Worm (Caenorhabditis elegans) whole organism, L1 larva: ENCODE results near the gene F35H12.6.

Source experiments
- C04F5.9 ChIP-seq: sonication (generic microtip); optimal IDR thresholded peaks from 2 replicates; lab custom pipeline; 2016; ENCODE audit warnings: missing genetic modification characterization, missing compliant biosample characterization
- C16A3.4 ChIP-seq: fragments of 150-350 bp; optimal IDR thresholded peaks from 2 replicates; lab custom pipeline; 2014; ENCODE audit warnings: missing biosample characterization, missing genetic modification characterization
- Y116A8C.19 ChIP-seq: sonication (generic microtip); optimal IDR thresholded peaks from 2 replicates; lab custom pipeline; 2016; ENCODE audit warnings: missing compliant biosample characterization, missing genetic modification characterization, borderline replicate concordance
- aha-1 ChIP-seq: fragments of 150-350 bp; optimal IDR thresholded peaks from 2 replicates; lab custom pipeline; 2014; ENCODE audit warnings: missing biosample characterization, missing genetic modification characterization
- ama-1 ChIP-seq: fragments of 150-350 bp; optimal IDR thresholded peaks from 2 replicates; lab custom pipeline; 2014
- ceh-63 ChIP-seq: fragments of 200-800 bp; sonication (Bioruptor generic); optimal IDR thresholded peaks from 2 replicates; lab custom pipeline; 2018; ENCODE audit warnings: mild to moderate bottlenecking, missing genetic modification characterization, missing compliant biosample characterization
- ceh-8 ChIP-seq: fragments of 200-800 bp; sonication (Bioruptor generic); optimal IDR thresholded peaks from 2 replicates; lab custom pipeline; 2018; ENCODE audit warnings: mild to moderate bottlenecking, missing genetic modification characterization, moderate library complexity, missing compliant biosample characterization
- ceh-82 ChIP-seq, 3 experiments: fragments of 150-350 bp in 1 of 3; sonication (generic microtip) in 2 of 3; optimal IDR thresholded peaks; 2 replicates each; lab custom pipeline; 2014 to 2017; ENCODE audit warnings: missing biosample characterization in 3 of 3, missing genetic modification characterization in 3 of 3
- ceh-88 ChIP-seq: fragments of 200-800 bp; sonication (Bioruptor generic); IDR thresholded peaks from 2 replicates; pipeline ENCODE4 v1.3.6; 2022; ENCODE audit warnings: missing genetic modification characterization, missing compliant biosample characterization
- ceh-90 ChIP-seq: sonication (generic microtip); optimal IDR thresholded peaks from 2 replicates; lab custom pipeline; 2016; ENCODE audit warnings: missing genetic modification characterization, missing compliant biosample characterization
- ces-1 ChIP-seq: fragments of 150-350 bp; optimal IDR thresholded peaks from 2 replicates; lab custom pipeline; 2014; ENCODE audit warnings: missing biosample characterization, missing genetic modification reagents, missing genetic modification characterization
- dsc-1 ChIP-seq: sonication (generic microtip); optimal IDR thresholded peaks from 2 replicates; lab custom pipeline; 2016; ENCODE audit warnings: mild to moderate bottlenecking, missing genetic modification characterization, missing compliant biosample characterization
- efl-1 ChIP-seq, 4 experiments: fragments of 150-350 bp; optimal IDR thresholded peaks in 3 of 4; peaks in 1 of 4; 1 replicate in 1 of 4; 2 replicates in 3 of 4; lab custom pipeline; 2014; ENCODE audit warnings: missing biosample characterization in 2 of 4, missing genetic modification characterization in 2 of 4, missing genetic modification reagents in 2 of 4
- efl-3 ChIP-seq: fragments of 200-800 bp; sonication (Bioruptor generic); optimal IDR thresholded peaks from 2 replicates; lab custom pipeline; 2018; ENCODE audit warnings: mild to moderate bottlenecking, missing genetic modification characterization, missing compliant biosample characterization
- egl-27 ChIP-seq, 2 experiments: fragments of 150-350 bp in 1 of 2; sonication (generic microtip); optimal IDR thresholded peaks; 3 replicates each; lab custom pipeline; 2017 to 2018; ENCODE audit warnings: missing biosample characterization in 2 of 2, missing genetic modification characterization in 2 of 2, missing genetic modification reagents in 2 of 2
- elt-2 ChIP-seq: sonication (generic microtip); optimal IDR thresholded peaks from 2 replicates; lab custom pipeline; 2016; ENCODE audit warnings: missing genetic modification characterization, mild to moderate bottlenecking, inconsistent platforms, missing compliant biosample characterization, missing genetic modification reagents
- elt-3 ChIP-seq, 6 experiments: fragments of 150-350 bp in 1 of 6; sonication (generic microtip); optimal IDR thresholded peaks; 2 replicates each; lab custom pipeline; 2017 to 2018; ENCODE audit warnings: missing biosample characterization in 6 of 6, missing genetic modification characterization in 6 of 6, inconsistent platforms in 1 of 6
- ets-5 ChIP-seq: fragments of 200-800 bp; sonication (Bioruptor generic); IDR thresholded peaks from 2 replicates; pipeline ENCODE4 v1.3.6; 2022; ENCODE audit warnings: missing genetic modification characterization, missing compliant biosample characterization
- fkh-10 ChIP-seq: sonication (generic microtip); optimal IDR thresholded peaks from 2 replicates; lab custom pipeline; 2017; ENCODE audit warnings: missing biosample characterization, missing genetic modification reagents, missing genetic modification characterization
- fkh-4 ChIP-seq: sonication (generic microtip); optimal IDR thresholded peaks from 2 replicates; lab custom pipeline; 2016; ENCODE audit warnings: missing compliant biosample characterization, missing genetic modification characterization, borderline replicate concordance
- fkh-8 ChIP-seq: sonication (generic microtip); optimal IDR thresholded peaks from 2 replicates; lab custom pipeline; 2016; ENCODE audit warnings: mild to moderate bottlenecking, missing genetic modification characterization, missing compliant biosample characterization
- grh-1 ChIP-seq: fragments of 200-800 bp; sonication (Bioruptor generic); IDR thresholded peaks from 2 replicates; pipeline ENCODE4 v1.3.6; 2022; ENCODE audit warnings: missing genetic modification reagents, missing genetic modification characterization, missing compliant biosample characterization
- hlh-17 ChIP-seq: fragments of 200-800 bp; sonication (Bioruptor generic); optimal IDR thresholded peaks from 2 replicates; lab custom pipeline; 2018; ENCODE audit warnings: missing genetic modification characterization, mild to moderate bottlenecking, missing compliant biosample characterization, moderate library complexity, borderline replicate concordance
- irx-1 ChIP-seq: sonication (generic microtip); optimal IDR thresholded peaks from 2 replicates; lab custom pipeline; 2016; ENCODE audit warnings: missing genetic modification characterization, missing compliant biosample characterization
- isw-1 ChIP-seq: fragments of 200-800 bp; sonication (Bioruptor generic); IDR thresholded peaks from 2 replicates; pipeline ENCODE4 v1.3.6; 2022; ENCODE audit warnings: missing genetic modification characterization, missing compliant biosample characterization
- lin-14 ChIP-seq: fragments of 200-800 bp; sonication (Bioruptor generic); optimal IDR thresholded peaks from 2 replicates; lab custom pipeline; 2018; ENCODE audit warnings: mild to moderate bottlenecking, missing genetic modification characterization, moderate library complexity, missing compliant biosample characterization
- lin-15B ChIP-seq: fragments of 150-350 bp; sonication (generic microtip); optimal IDR thresholded peaks from 3 replicates; lab custom pipeline; 2014; ENCODE audit warnings: missing biosample characterization, missing genetic modification characterization
- lin-35 ChIP-seq, 2 experiments: fragments of 150-350 bp; optimal IDR thresholded peaks; 2 replicates each; lab custom pipeline; 2014; ENCODE audit warnings: missing biosample characterization in 2 of 2, missing genetic modification characterization in 2 of 2, missing genetic modification reagents in 2 of 2
- lin-39 ChIP-seq: fragments of 150-350 bp; optimal IDR thresholded peaks from 2 replicates; lab custom pipeline; 2014; ENCODE audit warnings: missing biosample characterization, missing genetic modification reagents, missing genetic modification characterization
- lir-3 ChIP-seq: sonication (generic microtip); optimal IDR thresholded peaks from 2 replicates; lab custom pipeline; 2016; ENCODE audit warnings: mild to moderate bottlenecking, missing genetic modification characterization, moderate library complexity, missing compliant biosample characterization; ENCODE audit not compliant: poor library complexity
- lsy-2 ChIP-seq, 2 experiments: fragments of 150-350 bp; optimal IDR thresholded peaks; 2 replicates each; lab custom pipeline; 2014; ENCODE audit warnings: missing biosample characterization in 2 of 2, missing genetic modification characterization in 2 of 2
- mep-1 ChIP-seq: fragments of 150-350 bp; optimal IDR thresholded peaks from 2 replicates; lab custom pipeline; 2014; ENCODE audit warnings: missing biosample characterization, missing genetic modification characterization
- nhr-12 ChIP-seq: sonication (generic microtip); optimal IDR thresholded peaks from 2 replicates; lab custom pipeline; 2017; ENCODE audit warnings: missing biosample characterization, missing genetic modification characterization
- nhr-237 ChIP-seq: fragments of 150-350 bp; optimal IDR thresholded peaks from 2 replicates; lab custom pipeline; 2014; ENCODE audit warnings: missing biosample characterization, missing genetic modification characterization
- nhr-28 ChIP-seq: fragments of 150-350 bp; optimal IDR thresholded peaks from 2 replicates; lab custom pipeline; 2014; ENCODE audit warnings: missing biosample characterization, missing genetic modification characterization
- nhr-71 ChIP-seq: sonication (generic microtip); optimal IDR thresholded peaks from 2 replicates; lab custom pipeline; 2016; ENCODE audit warnings: mild to moderate bottlenecking, missing genetic modification characterization, moderate library complexity, missing compliant biosample characterization
- nhr-77 ChIP-seq: fragments of 150-350 bp; optimal IDR thresholded peaks from 2 replicates; lab custom pipeline; 2014; ENCODE audit warnings: missing biosample characterization, missing genetic modification characterization
- pag-3 ChIP-seq: sonication (generic microtip); optimal IDR thresholded peaks from 2 replicates; lab custom pipeline; 2017; ENCODE audit warnings: missing genetic modification characterization, mild to moderate bottlenecking, missing compliant biosample characterization, antibody characterized with exemption, borderline replicate concordance; ENCODE audit not compliant: insufficient read depth
- pax-3 ChIP-seq: fragments of 200-800 bp; sonication (Bioruptor generic); optimal IDR thresholded peaks from 2 replicates; lab custom pipeline; 2018; ENCODE audit warnings: mild to moderate bottlenecking, missing genetic modification characterization, moderate library complexity, missing compliant biosample characterization
- rnt-1 ChIP-seq: sonication (generic microtip); optimal IDR thresholded peaks from 2 replicates; lab custom pipeline; 2016; ENCODE audit warnings: mild to moderate bottlenecking, missing genetic modification characterization, moderate library complexity, missing compliant biosample characterization
- snpc-4 ChIP-seq: fragments of 150-350 bp; optimal IDR thresholded peaks from 2 replicates; lab custom pipeline; 2014; ENCODE audit warnings: missing biosample characterization, missing genetic modification characterization
- snu-23 ChIP-seq: sonication (generic microtip); optimal IDR thresholded peaks from 2 replicates; lab custom pipeline; 2016; ENCODE audit warnings: missing genetic modification characterization, missing compliant biosample characterization
- sup-37 ChIP-seq: fragments of 200-800 bp; sonication (Bioruptor generic); optimal IDR thresholded peaks from 2 replicates; lab custom pipeline; 2018; ENCODE audit warnings: mild to moderate bottlenecking, missing genetic modification characterization, missing compliant biosample characterization
- swsn-7 ChIP-seq: sonication (generic microtip); optimal IDR thresholded peaks from 2 replicates; lab custom pipeline; 2016; ENCODE audit warnings: missing genetic modification characterization, missing compliant biosample characterization
- unc-130 ChIP-seq: fragments of 150-350 bp; optimal IDR thresholded peaks from 2 replicates; lab custom pipeline; 2017; ENCODE audit warnings: missing biosample characterization, missing genetic modification characterization, inconsistent platforms
- unc-30 ChIP-seq: sonication (generic microtip); optimal IDR thresholded peaks from 2 replicates; lab custom pipeline; 2017; ENCODE audit warnings: missing biosample characterization, missing genetic modification characterization
- unc-62 ChIP-seq: fragments of 150-350 bp; optimal IDR thresholded peaks from 2 replicates; lab custom pipeline; 2014; ENCODE audit warnings: missing biosample characterization, missing genetic modification reagents, missing genetic modification characterization
- unc-86 ChIP-seq: sonication (generic microtip); optimal IDR thresholded peaks from 2 replicates; lab custom pipeline; 2016; ENCODE audit warnings: missing genetic modification characterization, missing compliant biosample characterization
- unc-98 ChIP-seq: fragments of 200-800 bp; sonication (Bioruptor generic); IDR thresholded peaks from 2 replicates; pipeline ENCODE4 v1.3.6; 2022; ENCODE audit warnings: missing genetic modification characterization, missing compliant biosample characterization
- vab-15 ChIP-seq: sonication (generic microtip); optimal IDR thresholded peaks from 2 replicates; lab custom pipeline; 2017; ENCODE audit warnings: missing genotype, mild to moderate bottlenecking, missing genetic modification characterization, missing compliant biosample characterization
- xbp-1 ChIP-seq: sonication (generic microtip); optimal IDR thresholded peaks from 2 replicates; lab custom pipeline; 2016; ENCODE audit warnings: missing genetic modification characterization, missing compliant biosample characterization
- zip-4 ChIP-seq: fragments of 200-800 bp; sonication (Bioruptor generic); optimal IDR thresholded peaks from 2 replicates; lab custom pipeline; 2018; ENCODE audit warnings: mild to moderate bottlenecking, missing genetic modification characterization, moderate library complexity, missing compliant biosample characterization

Gene F35H12.6

ce11 chrX:910337-910736, 2.8 kb upstream of the F35H12.6 start:
- no peak for TF ChIP-seq Y116A8C.19 (tag; lab: Kevin White, UChicago)
- peak; percentile 6 for TF ChIP-seq fkh-10 (GFP tag; lab: Kevin White, UChicago)
- no peak for TF ChIP-seq C04F5.9 (tag; lab: Kevin White, UChicago)
- peak; percentile 43 for TF ChIP-seq dsc-1 (tag; lab: Kevin White, UChicago)
- no peak for TF ChIP-seq grh-1 (GFP tag; lab: Robert Waterston, UW)
- no peak for TF ChIP-seq nhr-77
- peak; percentile 34 for TF ChIP-seq snu-23 (GFP tag; lab: Kevin White, UChicago)
- TF ChIP-seq unc-98 (GFP tag; lab: Robert Waterston, UW) = no peak
- TF ChIP-seq aha-1 (tag; lab: Kevin White, UChicago) = no peak
- TF ChIP-seq C16A3.4 (tag; lab: Kevin White, UChicago) = no peak
- TF ChIP-seq ama-1 (lab: Kevin White, UChicago) = no peak
- TF ChIP-seq nhr-12 (tag; lab: Kevin White, UChicago) = no peak
- TF ChIP-seq elt-2 (tag; lab: Kevin White, UChicago) = no peak
- no peak for TF ChIP-seq unc-130 (tag; lab: Kevin White, UChicago)
- no peak for TF ChIP-seq zip-4
- TF ChIP-seq xbp-1 = no peak
- no peak for TF ChIP-seq nhr-28 (tag; lab: Kevin White, UChicago)
- no peak for TF ChIP-seq ceh-90
- TF ChIP-seq pag-3 (tag; lab: Kevin White, UChicago) = no peak
- TF ChIP-seq nhr-71 = peak; percentile 53
- no peak for TF ChIP-seq efl-1 (optimal IDR thresholded peaks at IDR 0.05; lab: Kevin White, UChicago)
- peak in 1 of 2 experiments; percentile 43 for TF ChIP-seq efl-1 (GFP tag; optimal IDR thresholded peaks at IDR 0.05 in 1 of 2; lab: Kevin White, UChicago)
- no peak for TF ChIP-seq nhr-237
- no peak for TF ChIP-seq elt-3 (tag; optimal IDR thresholded peaks at IDR 0.05; lab: Kevin White, UChicago)
- no peak for TF ChIP-seq efl-3 (GFP tag; lab: Kevin White, UChicago)
- no peak for TF ChIP-seq irx-1 (tag; lab: Kevin White, UChicago)
- TF ChIP-seq ceh-63 (GFP tag; lab: Kevin White, UChicago) = peak; percentile 49
- no peak for TF ChIP-seq ces-1 (GFP tag; lab: Kevin White, UChicago)
- no peak for TF ChIP-seq vab-15 (tag; lab: Kevin White, UChicago)
- TF ChIP-seq pax-3 (tag; lab: Kevin White, UChicago) = peak; percentile 27
- TF ChIP-seq snpc-4 (tag; lab: Kevin White, UChicago) = no peak
- no peak for TF ChIP-seq sup-37
- TF ChIP-seq swsn-7 (tag; lab: Kevin White, UChicago) = peak; percentile 45
- no peak for TF ChIP-seq ets-5 (GFP tag; lab: Robert Waterston, UW)
- TF ChIP-seq ceh-8 (GFP tag; lab: Kevin White, UChicago) = no peak
- TF ChIP-seq isw-1 (GFP tag; lab: Robert Waterston, UW) = 0 out of 2 replicates have a peak, but pooled peaks have one; percentile 14
- TF ChIP-seq rnt-1 (tag; lab: Kevin White, UChicago) = no peak
- peak; percentile 58 for TF ChIP-seq unc-86 (tag; lab: Kevin White, UChicago)
- no peak for TF ChIP-seq lin-39 (tag; lab: Kevin White, UChicago)
- TF ChIP-seq ceh-88 (GFP tag; lab: Robert Waterston, UW) = no peak
- TF ChIP-seq unc-62 = no peak
- TF ChIP-seq lin-15B = no peak
- peak in 1 of 2 experiments; percentile 24 for TF ChIP-seq lsy-2 (tag; optimal IDR thresholded peaks at IDR 0.05; lab: Kevin White, UChicago)
- peak in 1 of 3 experiments; percentile 28 for TF ChIP-seq ceh-82 (tag; optimal IDR thresholded peaks at IDR 0.05; lab: Kevin White, UChicago)
- peak; percentile 78 for TF ChIP-seq fkh-8 (tag; lab: Kevin White, UChicago)
- TF ChIP-seq lir-3 (tag; lab: Kevin White, UChicago) = no peak
- no peak for TF ChIP-seq unc-30
- TF ChIP-seq fkh-4 (tag; lab: Kevin White, UChicago) = no peak
- no peak for TF ChIP-seq mep-1
- TF ChIP-seq lin-35 (GFP tag; optimal IDR thresholded peaks at IDR 0.05; lab: Kevin White, UChicago) = peak in 1 of 2 experiments; percentile 2
- no peak for TF ChIP-seq egl-27 (tag; optimal IDR thresholded peaks at IDR 0.05; lab: Kevin White, UChicago)
- no peak for TF ChIP-seq hlh-17 (GFP tag; lab: Kevin White, UChicago)
- peak; percentile 79 for TF ChIP-seq lin-14 (GFP tag; lab: Kevin White, UChicago)
